Fruit fly (Drosophila melanogaster): Measurements from ENCODE around the gene Wdr82.
A peak's percentile ranks its signal among the peaks of the same experiment; 100 is the strongest.

The Wdr82 gene

dm6 chr2L:8403286-8404270 lies 29.3 kb downstream of the Wdr82 start, which contains the start of gene emb:
Gene emb, plus strand, starts transcription at chr2L:8403573.
- TF ChIP-seq CG8301 (tag; optimal IDR thresholded peaks at IDR 0.05) (no peak), CG15710 (tag; optimal IDR thresholded peaks at IDR 0.05) (peak; percentile 35), EcR (GFP tag; optimal IDR thresholded peaks at IDR 0.05) (peak; percentile 11), CG8159 (tag; optimal IDR thresholded peaks at IDR 0.05) (peak; percentile 49), CG13204 (GFP tag; optimal IDR thresholded peaks at IDR 0.05) (no peak), gl (tag; optimal IDR thresholded peaks at IDR 0.05) (peak; percentile 74), CG14655 (GFP tag; optimal IDR thresholded peaks at IDR 0.05) (no peak), rn (GFP tag; IDR thresholded peaks at IDR 0.05) (peak; percentile 24; the same call in 1 of the 2 replicates), CG4496 (GFP tag; IDR thresholded peaks at IDR 0.05) (peak; percentile 72), Snoo (tag; optimal IDR thresholded peaks at IDR 0.05) (peak; percentile 41), CG34367 (tag; optimal IDR thresholded peaks at IDR 0.05) (peak; percentile 39), CG17806 (tag; optimal IDR thresholded peaks at IDR 0.05) (peak; percentile 3), Pif1B (GFP tag; optimal IDR thresholded peaks at IDR 0.05) (no peak), CG12605 (GFP tag; IDR thresholded peaks at IDR 0.05) (peak; percentile 73; the same call in 1 of the 2 replicates), Pif1A (GFP tag; optimal IDR thresholded peaks at IDR 0.05) (no peak), Ets98B (GFP tag; IDR thresholded peaks at IDR 0.05) (0 out of 2 replicates have a peak, but pooled peaks have one; percentile 36), fd96Ca (GFP tag; IDR thresholded peaks at IDR 0.05) (peak; percentile 50), CG9948 (tag; optimal IDR thresholded peaks at IDR 0.05) (peak; percentile 12), CG32121 (GFP tag; IDR thresholded peaks at IDR 0.05) (peak; percentile 49; the same call in 1 of the 2 replicates)

DNA sequence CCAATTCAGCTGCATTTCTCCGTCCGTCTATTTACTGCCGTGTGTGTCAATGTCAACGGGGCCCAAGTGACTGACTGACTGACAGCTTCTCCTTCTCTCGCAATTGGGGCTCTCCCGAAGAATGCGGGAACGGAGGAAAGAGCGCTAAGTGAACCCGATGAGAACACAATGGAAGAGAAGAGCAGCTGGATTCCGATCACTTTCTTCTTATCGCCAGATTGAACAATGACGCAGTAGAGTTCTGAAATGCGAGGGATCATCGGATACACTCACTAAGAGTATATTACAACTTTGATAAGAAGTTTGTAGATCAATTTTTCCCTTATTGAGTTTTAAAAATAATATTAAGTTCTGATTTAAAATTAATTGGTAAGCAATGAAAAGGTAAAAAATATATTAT lies 37.3 kb downstream of the Wdr82 start, which contains the start of gene Naglu:
TSS of gene Naglu (minus strand) at position 339 of the 400 bp plus-strand sequence.
- no peak for TF ChIP-seq CG4496 (GFP tag; IDR thresholded peaks at IDR 0.05)
- peak; percentile 57 for TF ChIP-seq EcR (GFP tag; optimal IDR thresholded peaks at IDR 0.05)
- TF ChIP-seq Pif1B (GFP tag; optimal IDR thresholded peaks at IDR 0.05), result no peak

DNA sequence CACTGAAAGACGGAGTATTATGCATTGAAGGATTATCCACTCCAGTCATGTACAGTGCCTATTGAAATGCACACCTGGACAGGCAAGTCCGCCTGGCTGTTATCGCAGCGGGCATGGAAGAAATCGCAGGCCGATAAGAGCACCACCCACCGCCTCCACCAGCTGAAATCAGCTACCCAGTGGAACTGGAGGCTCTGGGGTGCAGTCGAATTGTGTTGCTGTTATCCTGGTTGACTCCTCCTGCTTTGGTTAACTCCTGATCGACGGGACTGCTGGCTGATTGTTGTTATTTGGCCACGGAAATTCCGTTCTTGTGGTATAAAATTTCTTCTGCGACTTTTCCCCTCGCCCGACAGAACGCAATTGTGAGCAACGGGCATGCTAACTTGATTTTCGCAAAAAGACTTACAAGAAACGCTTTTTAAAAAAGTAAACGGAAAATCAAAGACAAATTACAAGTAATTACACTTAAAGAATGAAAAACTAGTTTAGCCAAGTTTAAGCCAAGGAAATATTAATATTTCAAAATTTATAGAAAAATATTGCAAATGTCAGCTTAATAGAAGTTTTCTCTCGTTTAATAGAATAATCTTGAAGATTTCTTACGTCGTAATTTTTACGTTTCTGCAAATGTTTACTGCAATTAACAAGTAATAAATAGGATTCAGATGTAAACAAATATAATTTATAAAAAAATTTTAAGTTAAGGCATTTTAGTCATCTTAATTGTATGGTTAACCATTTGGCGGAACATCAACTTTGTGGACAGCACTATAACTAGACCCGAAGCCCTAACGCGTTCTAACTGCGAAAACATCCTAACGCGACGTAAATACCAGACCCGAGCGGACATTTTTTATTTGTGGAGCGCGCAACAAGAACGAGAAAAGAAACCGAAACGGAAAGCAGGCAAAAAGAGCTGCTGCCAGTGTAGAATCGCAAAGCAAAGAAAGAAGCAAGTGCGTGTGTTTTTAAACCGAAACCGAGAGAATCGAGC lies 40.9 kb downstream of the Wdr82 start, which contains the start of the genes CG13398 and Akap200:
TSS of gene CG13398 (minus strand) at position 370 of the 997 bp plus-strand sequence.
TSS of gene Akap200 (plus strand) at position 804 of the 997 bp plus-strand sequence.
- TF ChIP-seq CG34367 (tag; optimal IDR thresholded peaks at IDR 0.05) (no peak), CG9948 (tag; optimal IDR thresholded peaks at IDR 0.05) (peak; percentile 28), CG10348 (GFP tag; IDR thresholded peaks at IDR 0.05) (no peak), Snoo (tag; optimal IDR thresholded peaks at IDR 0.05) (no peak), CG8159 (tag; optimal IDR thresholded peaks at IDR 0.05) (peak; percentile 57), Pif1A (GFP tag; optimal IDR thresholded peaks at IDR 0.05) (no peak), CG15710 (tag; optimal IDR thresholded peaks at IDR 0.05) (peak; percentile 28), CG13204 (GFP tag; optimal IDR thresholded peaks at IDR 0.05) (no peak), fd96Ca (GFP tag; IDR thresholded peaks at IDR 0.05) (peak; percentile 25; the same call in 1 of the 3 replicates), Ets98B (GFP tag; IDR thresholded peaks at IDR 0.05) (peak; percentile 35), CG32121 (GFP tag; IDR thresholded peaks at IDR 0.05) (peak; percentile 44; the same call in 1 of the 2 replicates), Pif1B (GFP tag; optimal IDR thresholded peaks at IDR 0.05) (peak; percentile 44), CG4496 (GFP tag; IDR thresholded peaks at IDR 0.05) (0 out of 3 replicates have a peak, but pooled peaks have one; percentile 15), D1 (tag; optimal IDR thresholded peaks at IDR 0.05) (peak; percentile 39)

- peak; percentile 61 for TF ChIP-seq gl (tag; optimal IDR thresholded peaks at IDR 0.05)
- TF ChIP-seq CG32121 (GFP tag; IDR thresholded peaks at IDR 0.05), result peak; percentile 19; the same call in 1 of the 2 replicates
- peak; percentile 60 for TF ChIP-seq CG15710 (tag; optimal IDR thresholded peaks at IDR 0.05)
- peak; percentile 97 for TF ChIP-seq EcR (GFP tag; optimal IDR thresholded peaks at IDR 0.05)
- TF ChIP-seq D1 (tag; optimal IDR thresholded peaks at IDR 0.05), result peak; percentile 0
- TF ChIP-seq CG4496 (GFP tag; IDR thresholded peaks at IDR 0.05), result peak; percentile 65
- TF ChIP-seq CG13204 (GFP tag; optimal IDR thresholded peaks at IDR 0.05), result peak; percentile 66
- peak; percentile 30; the same call in 1 of the 2 replicates for TF ChIP-seq Ets98B (GFP tag; IDR thresholded peaks at IDR 0.05)
- TF ChIP-seq rn (GFP tag; IDR thresholded peaks at IDR 0.05), result no peak
- peak; percentile 69 for TF ChIP-seq Snoo (tag; optimal IDR thresholded peaks at IDR 0.05)
- TF ChIP-seq fd96Ca (GFP tag; IDR thresholded peaks at IDR 0.05), result 0 out of 3 replicates have a peak, but pooled peaks have one; percentile 62
- peak; percentile 65 for TF ChIP-seq CG9948 (tag; optimal IDR thresholded peaks at IDR 0.05)
- peak; percentile 82 for TF ChIP-seq Pif1A (GFP tag; optimal IDR thresholded peaks at IDR 0.05)
- peak; percentile 61 for TF ChIP-seq CG34367 (tag; optimal IDR thresholded peaks at IDR 0.05)
- TF ChIP-seq CG17806 (tag; optimal IDR thresholded peaks at IDR 0.05), result peak; percentile 65
- no peak for TF ChIP-seq CG10348 (GFP tag; IDR thresholded peaks at IDR 0.05)
- TF ChIP-seq CG14655 (GFP tag; optimal IDR thresholded peaks at IDR 0.05), result peak; percentile 72
- peak; percentile 69 for TF ChIP-seq CG8159 (tag; optimal IDR thresholded peaks at IDR 0.05)
- peak; percentile 68 for TF ChIP-seq Pif1B (GFP tag; optimal IDR thresholded peaks at IDR 0.05)
- TF ChIP-seq CG12605 (GFP tag; IDR thresholded peaks at IDR 0.05), result peak; percentile 35; the same call in 1 of the 2 replicates
- peak; percentile 59 for TF ChIP-seq CG8301 (tag; optimal IDR thresholded peaks at IDR 0.05)
These were observed 42.2 kb downstream of the Wdr82 start for dm6 chr2L:8416350-8417046.
